Worm (Caenorhabditis elegans) whole organism, dauer: Measurements from ENCODE around the gene C25F9.9.

ENCODE experiments used
- unc-62 ChIP-seq: sonication (generic microtip); optimal IDR thresholded peaks from 2 replicates; lab custom pipeline; 2017; ENCODE audit warnings: missing biosample characterization, missing genetic modification reagents, missing genetic modification characterization

C25F9.9 gene

DNA sequence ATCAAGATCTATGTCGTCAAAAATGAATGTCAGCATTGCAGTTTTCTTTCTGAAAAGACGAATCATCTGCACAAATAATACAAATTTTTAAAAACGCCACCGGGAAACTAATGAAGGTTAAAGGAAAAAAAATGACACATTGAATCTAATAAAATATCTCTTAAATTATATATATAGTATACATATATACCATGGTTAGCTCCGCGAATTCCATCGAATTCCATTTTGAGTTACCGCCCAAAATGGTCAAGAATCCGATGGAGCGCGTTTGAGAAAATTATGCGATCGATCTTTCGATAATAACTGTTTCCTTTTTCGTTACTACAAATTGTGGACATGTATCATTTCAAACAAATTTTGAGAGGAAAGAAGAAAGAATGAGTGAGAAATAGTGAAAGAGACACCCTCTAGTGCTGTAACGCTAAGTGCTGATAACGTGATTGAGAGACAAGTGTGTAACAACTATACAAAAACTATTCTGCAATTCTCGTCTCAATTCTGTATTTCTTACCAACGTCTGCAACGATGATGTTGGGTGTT lies 11.1 kb upstream of the C25F9.9 start, which contains the start of the genes C25F9.6 and C25F9.10:
Gene C25F9.6 (minus strand): TSS at position 51 of the 540 bp plus-strand sequence.
Gene C25F9.10 (plus strand): TSS at position 454 of the 540 bp plus-strand sequence.
- TF ChIP-seq unc-62 (GFP tag; lab: Kevin White, UChicago): no peak

DNA sequence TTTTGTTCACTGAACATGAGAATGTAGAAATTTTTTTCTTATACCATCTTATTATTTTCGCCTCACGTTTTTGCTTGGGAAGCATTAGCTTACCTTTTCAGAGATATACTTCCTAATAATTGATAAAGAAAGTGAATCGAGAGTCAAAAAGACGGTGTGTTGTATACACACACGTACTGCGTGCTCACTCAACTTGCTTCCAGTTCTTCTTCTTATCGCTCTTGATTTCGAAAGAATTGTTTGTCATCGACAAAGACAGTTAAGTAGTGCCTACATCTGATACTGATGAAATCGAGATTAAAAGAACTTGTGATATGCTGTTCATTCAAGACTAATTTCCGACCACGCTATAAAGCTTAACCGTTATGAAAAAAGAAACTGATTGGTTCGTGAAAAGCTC lies 5.7 kb upstream of the C25F9.9 start, which contains the start of gene C25F9.5:
Gene C25F9.5 (minus strand): TSS at position 195 of the 400 bp plus-strand sequence.
- TF ChIP-seq unc-62 (GFP tag; lab: Kevin White, UChicago): no peak

DNA sequence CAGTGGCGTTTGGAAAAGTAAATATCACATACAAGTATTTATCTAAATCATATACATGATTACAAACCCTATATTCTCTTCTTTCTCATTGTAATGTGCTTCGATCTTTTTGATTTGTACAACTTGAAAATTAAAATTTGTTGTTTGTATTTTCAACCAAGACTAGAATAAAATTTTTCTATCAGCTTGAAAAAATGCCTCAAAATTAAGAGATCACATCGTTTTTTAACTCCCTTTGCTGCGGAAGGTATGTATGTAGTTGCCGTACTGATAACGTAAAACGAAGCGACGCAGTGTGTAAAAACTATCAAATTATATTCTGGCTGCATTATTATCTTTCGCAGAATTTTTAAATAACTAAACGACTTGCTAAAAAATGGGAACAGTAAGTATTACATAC lies 1.4 kb downstream of the C25F9.9 start, which contains the start of gene C25F9.15:
Gene C25F9.15 (plus strand): TSS at position 301 of the 400 bp plus-strand sequence.
- no peak for TF ChIP-seq unc-62 (GFP tag; lab: Kevin White, UChicago)

DNA sequence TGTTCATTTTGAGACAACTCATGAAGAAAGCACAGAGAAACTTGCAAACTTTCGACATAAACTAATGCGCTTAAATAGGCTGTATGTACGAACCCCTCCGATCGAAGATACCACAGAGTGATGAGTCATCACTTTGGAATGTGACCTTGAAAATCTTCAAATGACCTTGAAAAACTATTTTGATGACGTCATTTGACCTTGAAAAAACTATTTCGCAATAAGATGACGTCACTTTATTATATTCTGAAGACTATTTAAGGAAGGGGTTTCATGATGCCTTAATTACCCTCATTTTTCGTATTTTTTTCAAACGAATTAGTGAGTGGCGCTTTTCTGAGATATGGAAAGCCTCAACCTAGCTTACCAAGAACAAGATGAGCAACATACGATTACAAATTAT lies 4.7 kb downstream of the C25F9.9 start, which contains the start of gene C25F9.2:
Gene C25F9.2 (plus strand): TSS at position 341 of the 400 bp plus-strand sequence.
- TF ChIP-seq unc-62 (GFP tag; lab: Kevin White, UChicago): no peak

DNA sequence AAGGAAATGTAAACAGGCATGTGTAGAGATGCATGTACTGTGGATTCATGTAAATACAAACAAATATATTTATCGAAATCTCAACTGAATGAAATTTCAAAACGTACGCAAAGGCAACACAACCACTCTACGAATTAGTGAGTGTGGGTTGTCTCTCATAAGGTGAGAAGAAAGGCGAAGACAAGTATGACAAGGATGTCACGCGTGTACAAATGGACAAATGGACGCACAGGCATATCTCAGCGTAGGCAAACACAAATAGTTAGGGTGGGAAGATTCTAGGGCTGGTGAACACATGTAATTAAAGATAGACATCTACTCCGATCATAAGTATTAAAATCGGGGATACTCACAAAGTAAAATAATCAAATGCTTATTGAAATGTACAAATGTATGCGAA lies 11.7 kb downstream of the C25F9.9 start:
- no peak for TF ChIP-seq unc-62 (GFP tag; lab: Kevin White, UChicago)

DNA sequence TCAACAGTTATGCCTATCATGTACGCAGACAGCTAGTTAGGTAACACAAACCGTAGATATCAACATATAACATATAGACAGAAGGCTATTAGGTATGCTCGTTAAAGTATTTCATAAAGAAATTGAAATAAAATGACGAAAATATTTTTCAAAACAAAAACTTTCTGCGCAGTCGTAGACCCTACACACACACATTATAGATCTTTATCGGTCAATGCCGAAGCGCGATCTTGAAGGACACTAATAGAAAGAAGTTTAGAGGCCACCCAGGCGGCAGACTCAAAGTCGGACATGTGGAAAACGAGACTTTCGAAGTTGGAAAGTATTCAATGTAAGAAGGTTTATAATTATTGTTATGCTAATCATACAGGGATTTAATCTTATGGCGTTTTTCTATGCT lies 12.5 kb downstream of the C25F9.9 start:
- TF ChIP-seq unc-62 (GFP tag; lab: Kevin White, UChicago): no peak

DNA sequence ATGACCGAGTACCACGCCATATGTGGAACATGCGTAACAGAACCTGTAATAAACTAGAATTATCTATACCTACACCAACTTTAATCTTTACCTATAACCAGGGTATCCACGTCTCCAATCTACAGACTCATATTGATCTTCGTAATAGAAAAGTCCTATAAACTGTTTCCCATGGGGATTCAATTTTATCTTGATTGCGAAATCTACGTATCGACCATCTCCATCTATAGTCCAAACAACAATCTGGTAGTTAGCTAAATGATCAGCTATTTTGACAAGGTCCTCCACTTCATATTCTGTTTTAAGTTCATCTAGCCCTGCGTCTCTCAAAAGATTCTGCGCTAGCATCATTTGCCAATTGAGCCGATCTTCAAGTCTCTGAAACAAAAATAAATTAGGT lies 13.2 kb downstream of the C25F9.9 start:
- TF ChIP-seq unc-62 (GFP tag; lab: Kevin White, UChicago): no peak

DNA sequence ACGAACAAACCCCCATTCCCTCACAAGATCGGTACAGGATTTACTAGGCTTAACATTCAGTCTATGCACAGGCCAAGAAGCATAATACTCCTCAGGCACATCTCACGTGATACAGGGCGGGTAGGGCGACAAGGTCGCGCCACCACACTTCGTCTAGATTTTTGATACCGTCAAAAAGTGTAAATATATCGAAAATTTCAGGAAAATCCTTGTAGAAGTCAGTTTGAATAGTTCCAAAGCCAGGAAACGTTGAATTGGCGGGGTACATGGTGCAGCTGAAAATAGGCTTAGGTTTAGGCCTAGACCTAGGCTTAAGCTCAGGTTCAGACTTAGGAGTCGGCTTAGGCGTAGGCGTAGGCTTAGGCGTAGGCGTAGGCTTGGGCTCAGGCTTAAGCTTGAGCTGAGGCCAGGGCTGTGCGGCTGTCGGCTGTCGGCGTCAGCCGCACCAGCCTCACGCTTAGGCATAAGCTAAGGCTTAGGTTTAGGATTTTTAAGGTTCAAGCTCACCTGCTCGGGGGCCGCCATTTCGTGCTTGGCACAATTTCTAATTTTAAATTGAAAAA lies 14.0 kb downstream of the C25F9.9 start:
- no peak for TF ChIP-seq unc-62 (GFP tag; lab: Kevin White, UChicago)

DNA sequence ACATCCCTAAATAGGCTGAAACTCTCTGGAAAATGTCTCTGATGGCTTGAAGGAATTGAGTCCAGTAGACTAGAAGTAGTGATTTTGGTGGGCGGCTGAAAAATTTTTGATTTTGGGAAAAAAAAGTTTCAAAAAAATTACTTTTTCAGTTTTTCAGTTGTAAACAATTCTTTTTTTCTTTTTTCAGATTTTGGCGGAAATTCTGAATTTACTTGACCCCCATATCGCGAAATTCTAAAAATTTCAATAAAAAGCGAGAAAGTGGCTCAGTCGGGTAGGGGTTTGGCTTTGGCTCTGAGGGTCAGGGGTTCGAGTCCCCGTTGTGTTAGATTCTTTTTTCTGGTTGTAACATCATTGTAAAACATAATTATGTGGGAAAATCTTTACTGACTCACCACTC lies 14.6 kb downstream of the C25F9.9 start, which contains the start of gene srw-85:
Gene srw-85 (minus strand): TSS at position 101 of the 400 bp plus-strand sequence.
- TF ChIP-seq unc-62 (GFP tag; lab: Kevin White, UChicago): no peak

DNA sequence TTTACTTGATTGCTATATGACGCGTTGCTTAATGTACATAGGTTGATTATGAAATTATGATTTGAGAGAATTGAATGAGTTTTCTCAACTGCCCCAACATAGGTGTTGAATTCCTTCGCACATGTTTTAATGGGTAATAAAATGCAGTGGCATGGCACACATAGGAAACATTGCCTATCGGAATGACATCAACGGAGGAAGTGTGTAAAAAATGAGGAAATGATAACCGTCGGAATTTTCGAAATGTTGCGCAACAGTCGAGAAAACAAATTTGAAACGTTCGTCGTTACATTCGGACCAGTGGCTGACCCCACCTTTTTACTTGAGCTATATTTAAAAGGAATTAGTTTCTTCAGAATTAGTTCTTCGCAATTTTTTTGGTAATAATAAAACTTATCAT lies 15.6 kb downstream of the C25F9.9 start:
- TF ChIP-seq unc-62 (GFP tag; lab: Kevin White, UChicago): no peak

DNA sequence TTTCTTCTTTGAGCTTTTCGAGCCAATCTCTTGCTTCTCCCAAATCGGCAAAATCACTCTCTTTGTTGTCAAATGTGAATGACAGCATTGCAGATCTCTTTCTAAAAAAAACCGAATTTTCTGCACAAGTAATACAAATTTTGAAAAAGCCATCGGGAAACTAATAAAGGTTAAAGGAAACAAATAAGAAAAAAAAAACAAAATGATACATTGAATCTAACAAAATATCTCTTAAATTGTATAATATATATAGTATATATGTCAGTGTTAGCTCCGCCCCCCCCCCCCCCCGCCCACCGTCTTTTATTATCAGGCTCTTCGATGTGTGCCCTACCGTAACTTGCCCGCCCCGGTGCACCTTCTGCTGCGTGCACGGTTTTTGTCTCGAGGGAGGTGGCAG lies 16.6 kb downstream of the C25F9.9 start, which contains the start of gene C25F9.11:
Gene C25F9.11 (minus strand): TSS at position 101 of the 400 bp plus-strand sequence.
- TF ChIP-seq unc-62 (GFP tag; lab: Kevin White, UChicago): no peak

DNA sequence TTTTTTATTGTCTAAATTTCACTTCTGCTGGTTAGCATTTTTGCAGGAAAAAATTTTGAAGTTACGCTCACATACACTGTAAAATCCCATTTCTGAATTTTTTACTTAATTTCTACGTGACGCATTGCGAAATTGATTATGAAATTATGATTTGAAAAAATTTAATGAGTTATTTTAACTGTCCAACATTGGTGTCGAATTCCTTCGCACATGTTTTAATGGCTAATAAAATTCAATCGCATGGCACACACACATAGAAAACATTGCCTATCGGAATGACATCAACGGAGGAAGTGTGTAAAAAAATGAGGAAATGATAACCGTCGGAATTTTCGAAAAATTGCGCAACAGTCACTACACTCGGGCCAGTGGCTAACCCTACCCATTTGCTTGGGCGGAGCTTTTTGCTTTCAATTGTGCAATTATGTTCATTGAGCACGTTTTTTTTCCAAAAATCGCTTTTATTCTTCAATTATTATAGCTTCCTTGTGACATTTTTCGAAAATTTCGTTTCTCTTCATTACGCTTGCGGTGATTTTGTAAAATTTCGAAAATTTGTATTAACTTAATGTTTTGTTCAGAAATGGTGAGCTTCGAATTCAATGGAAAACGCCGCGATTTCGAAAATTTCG lies 17.5 kb downstream of the C25F9.9 start, which contains the start of gene C25F9.16:
Gene C25F9.16 (plus strand): TSS at position 582 of the 632 bp plus-strand sequence.
- no peak for TF ChIP-seq unc-62 (GFP tag; lab: Kevin White, UChicago)

DNA sequence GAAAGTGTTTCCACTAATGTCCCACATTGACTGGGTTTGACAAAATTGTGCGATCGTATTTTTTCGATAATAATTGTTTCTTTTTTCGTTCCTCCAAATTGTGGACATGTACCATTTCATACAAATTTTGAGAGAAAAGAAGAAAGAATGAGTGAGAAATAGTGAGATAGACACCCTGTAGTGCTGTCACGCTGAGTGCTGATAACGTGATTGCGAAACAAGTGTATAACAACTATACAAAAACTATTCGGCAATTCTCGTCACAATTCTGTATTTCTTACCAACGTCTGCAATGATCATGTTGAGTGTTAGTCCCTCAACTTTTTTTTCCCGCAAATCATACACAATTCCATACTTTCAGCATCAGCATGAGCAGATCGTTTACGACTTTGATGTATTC lies 19.9 kb downstream of the C25F9.9 start, which contains the start of gene C25F9.14:
Gene C25F9.14 (plus strand): TSS at position 178 of the 400 bp plus-strand sequence.
- TF ChIP-seq unc-62 (GFP tag; lab: Kevin White, UChicago): no peak

DNA sequence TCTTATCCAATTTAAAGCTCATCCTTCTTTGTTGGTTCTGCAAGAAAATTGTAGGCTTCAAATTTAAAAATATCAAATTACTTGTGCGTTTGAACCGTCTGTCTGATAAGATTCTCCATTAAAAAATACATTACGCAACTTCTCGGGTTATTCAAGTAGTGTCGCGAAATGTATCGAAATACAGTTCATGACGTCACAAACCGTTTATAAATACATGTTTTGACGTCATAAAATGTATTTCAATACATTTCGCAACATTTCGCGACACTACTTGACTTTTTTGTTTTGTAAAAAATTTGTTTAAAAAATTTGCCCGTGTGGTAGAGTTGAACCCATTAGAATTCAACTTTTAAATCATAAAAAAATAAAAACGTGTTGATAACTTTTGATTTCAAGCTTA lies 27.2 kb downstream of the C25F9.9 start:
- TF ChIP-seq unc-62 (GFP tag; lab: Kevin White, UChicago): no peak

DNA sequence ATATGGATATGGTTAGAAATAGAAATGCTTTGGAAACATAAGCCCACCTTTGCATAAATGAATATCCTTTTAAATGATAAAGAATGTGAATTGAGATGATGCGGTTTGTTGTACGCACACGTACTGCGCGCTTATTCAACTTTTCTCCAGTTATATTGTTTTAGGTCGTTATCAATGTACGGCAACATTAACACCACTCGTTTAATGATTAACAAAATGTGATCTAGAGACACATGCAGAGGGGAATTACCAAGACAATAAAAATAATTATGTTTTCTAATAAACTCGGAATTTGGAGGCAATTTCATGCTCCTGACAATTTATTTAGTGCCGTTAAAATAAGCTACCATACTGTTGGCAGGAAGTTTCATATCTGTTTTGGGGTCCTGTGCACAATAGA lies 29.0 kb downstream of the C25F9.9 start, which contains the start of gene M04C3.1:
Gene M04C3.1 (minus strand): TSS at position 164 of the 400 bp plus-strand sequence.
- TF ChIP-seq unc-62 (GFP tag; lab: Kevin White, UChicago): no peak

DNA sequence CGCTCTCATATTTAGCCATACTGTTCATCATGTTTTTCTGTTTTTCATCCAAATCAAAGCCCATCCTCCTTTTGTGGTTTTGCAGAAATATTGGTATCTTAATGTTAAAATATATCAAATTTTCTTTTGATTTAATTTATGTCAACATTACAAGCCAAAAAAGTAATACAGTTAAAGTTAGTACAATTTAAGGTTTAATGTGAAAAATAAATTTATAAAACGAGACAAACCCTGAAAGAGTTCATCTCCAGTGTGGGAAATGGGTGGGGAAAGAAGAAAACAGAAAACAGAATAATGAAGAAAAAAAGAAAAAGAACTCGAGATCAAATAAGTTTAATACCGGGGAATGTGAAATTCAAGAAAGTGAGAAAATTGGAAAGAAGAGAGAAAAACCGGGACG lies 32.4 kb downstream of the C25F9.9 start, which contains the start of gene M04C3.2:
Gene M04C3.2 (minus strand): TSS at position 101 of the 400 bp plus-strand sequence.
- no peak for TF ChIP-seq unc-62 (GFP tag; lab: Kevin White, UChicago)
